Worm (Caenorhabditis elegans): ENCODE data around the gene csp-2.

csp-2 gene

ce11 chrIV:6321667-6322066 is 14.1 kb downstream of the csp-2 start, which contains the start of gene Y73B6BL.29 (continued):
- peak; percentile 85 for TF ChIP-seq lin-40 (tag; optimal IDR thresholded peaks at IDR 0.05)
- TF ChIP-seq mcd-1 (GFP tag; IDR thresholded peaks at IDR 0.05), result peak; percentile 81
- TF ChIP-seq lsl-1 (GFP tag; optimal IDR thresholded peaks at IDR 0.05), result peak; percentile 55
- no peak for TF ChIP-seq T07F8.4 (tag; optimal IDR thresholded peaks at IDR 0.05)
- no peak for TF ChIP-seq ama-1 (optimal IDR thresholded peaks at IDR 0.05)
- peak in 1 of 2 experiments; percentile 69 for TF ChIP-seq ama-1 (GFP tag; optimal IDR thresholded peaks at IDR 0.05)
- peak; percentile 73; the same call in 1 of the 2 replicates for TF ChIP-seq ceh-100 (GFP tag; IDR thresholded peaks at IDR 0.05)
- peak; percentile 55; the same call in 1 of the 2 replicates for TF ChIP-seq madf-8 (GFP tag; conservative IDR thresholded peaks at IDR 0.05)
- TF ChIP-seq chd-7 (tag; optimal IDR thresholded peaks at IDR 0.05), result peak; percentile 56
- peak; percentile 70 for TF ChIP-seq tbp1 (GFP tag; optimal IDR thresholded peaks at IDR 0.05)
- TF ChIP-seq pha-4 (tag; optimal IDR thresholded peaks at IDR 0.05), result no peak
- peak; percentile 58; the same call in 1 of the 2 replicates for TF ChIP-seq F39B2.1 (GFP tag; IDR thresholded peaks at IDR 0.05)
- peak; percentile 63 for TF ChIP-seq nfyb-1 (GFP tag; IDR thresholded peaks at IDR 0.05)
- TF ChIP-seq attf-3 (GFP tag; conservative IDR thresholded peaks at IDR 0.05), result peak; percentile 53
- TF ChIP-seq sptf-2 (GFP tag; optimal IDR thresholded peaks at IDR 0.05), result no peak
- peak; percentile 85 for TF ChIP-seq ekl-4 (GFP tag; IDR thresholded peaks at IDR 0.05)
- peak; percentile 80 for TF ChIP-seq dpl-1 (GFP tag; optimal IDR thresholded peaks at IDR 0.05)
- peak; percentile 24 for TF ChIP-seq F23B12.7 (tag; optimal IDR thresholded peaks at IDR 0.05; ENCODE audit: insufficient read depth)
- TF ChIP-seq B0035.1 (tag; optimal IDR thresholded peaks at IDR 0.05), result peak; percentile 78
- peak; percentile 49 for TF ChIP-seq ztf-18 (tag; optimal IDR thresholded peaks at IDR 0.05)
- peak; percentile 72 for TF ChIP-seq aptf-2 (GFP tag; conservative IDR thresholded peaks at IDR 0.05)
- peak; percentile 65 for TF ChIP-seq atf-7 (tag; optimal IDR thresholded peaks at IDR 0.05)
- TF ChIP-seq rpc-1 (optimal IDR thresholded peaks at IDR 0.05), result no peak
- TF ChIP-seq rpc-1 (tag; optimal IDR thresholded peaks at IDR 0.05), result no peak
- peak; percentile 39 for TF ChIP-seq attf-5 (GFP tag; optimal IDR thresholded peaks at IDR 0.05)
- TF ChIP-seq pbrm-1 (GFP tag; IDR thresholded peaks at IDR 0.05), result peak; percentile 53; the same call in 1 of the 2 replicates
- TF ChIP-seq athp-1 (tag; optimal IDR thresholded peaks at IDR 0.05), result peak; percentile 39
- TF ChIP-seq die-1 (tag; optimal IDR thresholded peaks at IDR 0.05), result no peak
- TF ChIP-seq zim-3 (tag; optimal IDR thresholded peaks at IDR 0.05), result peak; percentile 46
- TF ChIP-seq lag-1 (GFP tag; IDR thresholded peaks at IDR 0.05), result no peak
- TF ChIP-seq F55B11.4 (tag; optimal IDR thresholded peaks at IDR 0.05; ENCODE audit: borderline replicate concordance, insufficient read depth), result no peak
- 0 out of 2 replicates have a peak, but pooled peaks have one; percentile 14 for TF ChIP-seq ztf-6 (GFP tag; IDR thresholded peaks at IDR 0.05)
- peak; percentile 80 for TF ChIP-seq hmg-20 (GFP tag; IDR thresholded peaks at IDR 0.05)
- TF ChIP-seq cebp-2 (GFP tag; IDR thresholded peaks at IDR 0.05), result no peak
- TF ChIP-seq attf-6 (GFP tag; IDR thresholded peaks at IDR 0.05), result peak; percentile 65
- TF ChIP-seq ztf-26 (tag; optimal IDR thresholded peaks at IDR 0.05), result peak; percentile 1
- peak; percentile 69 for TF ChIP-seq tlf-1 (GFP tag; optimal IDR thresholded peaks at IDR 0.05)
- no peak for TF ChIP-seq F57A8.1 (GFP tag; optimal IDR thresholded peaks at IDR 0.05)
- TF ChIP-seq unc-130 (GFP tag; optimal IDR thresholded peaks at IDR 0.05), result peak; percentile 95
- no peak for TF ChIP-seq Y53F4B.3 (GFP tag; IDR thresholded peaks at IDR 0.05)
- TF ChIP-seq zfh-2 (GFP tag; conservative IDR thresholded peaks at IDR 0.05), result no peak
- TF ChIP-seq egl-18 (GFP tag; IDR thresholded peaks at IDR 0.05), result no peak
- TF ChIP-seq rcor-1 (GFP tag; IDR thresholded peaks at IDR 0.05), result peak; percentile 83
- TF ChIP-seq F49E8.2 (tag; optimal IDR thresholded peaks at IDR 0.05; ENCODE audit: insufficient read depth), result no peak
- TF ChIP-seq dpff-1 (tag; optimal IDR thresholded peaks at IDR 0.05), result no peak
- TF ChIP-seq egl-44 (GFP tag; IDR thresholded peaks at IDR 0.05), result no peak
- no peak for TF ChIP-seq hlh-12 (tag; optimal IDR thresholded peaks at IDR 0.05)
- peak; percentile 72 for TF ChIP-seq madf-10 (tag; optimal IDR thresholded peaks at IDR 0.05)
- 0 out of 2 replicates have a peak, but pooled peaks have one; percentile 58 for TF ChIP-seq sea-2 (GFP tag; IDR thresholded peaks at IDR 0.05)
- TF ChIP-seq hlh-26 (GFP tag; conservative IDR thresholded peaks at IDR 0.05), result no peak
